Fruit fly (Drosophila melanogaster) whole organism, embryonic: ENCODE measurements around the gene SK.

ENCODE experiments used
- Atf-2 ChIP-seq: fragments of 200-800 bp; sonication (Bioruptor generic); optimal IDR thresholded peaks from 2 replicates; lab custom pipeline; 2016; ENCODE audit warnings: missing biosample characterization, missing genetic modification characterization
- BEAF-32 ChIP-seq: fragments of 200-800 bp; sonication (Bioruptor generic); optimal IDR thresholded peaks from 3 replicates; lab custom pipeline; 2017; ENCODE audit warnings: missing biosample characterization, missing genetic modification characterization, mild to moderate bottlenecking, moderate library complexity, missing genetic modification reagents
- CG10979 ChIP-seq: fragments of 200-800 bp; sonication (Bioruptor generic); optimal IDR thresholded peaks from 2 replicates; lab custom pipeline; 2018; ENCODE audit warnings: missing biosample characterization, mild to moderate bottlenecking, missing genetic modification characterization, moderate library complexity
- CG11560 ChIP-seq: fragments of 200-800 bp; sonication (Bioruptor generic); IDR thresholded peaks from 3 replicates; pipeline ENCODE4 v1.3.6; 2022; ENCODE audit warnings: missing biosample characterization, missing genetic modification characterization
- CG12155 ChIP-seq: fragments of 200-800 bp; sonication (Bioruptor generic); optimal IDR thresholded peaks from 3 replicates; lab custom pipeline; 2016; ENCODE audit warnings: missing biosample characterization, missing genetic modification characterization
- CG13424 ChIP-seq: fragments of 200-800 bp; sonication (Bioruptor generic); optimal IDR thresholded peaks from 2 replicates; lab custom pipeline; 2019; ENCODE audit warnings: missing biosample characterization, mild to moderate bottlenecking, missing genetic modification characterization, moderate library complexity
- CG1529 ChIP-seq: fragments of 200-800 bp; sonication (Bioruptor generic); optimal IDR thresholded peaks from 3 replicates; lab custom pipeline; 2018; ENCODE audit warnings: missing biosample characterization, missing genetic modification characterization
- CG30020 ChIP-seq: fragments of 200-800 bp; optimal IDR thresholded peaks from 2 replicates; lab custom pipeline; 2019; ENCODE audit warnings: missing biosample characterization, mild to moderate bottlenecking, missing genetic modification characterization, moderate library complexity
- CG33213 ChIP-seq: fragments of 200-800 bp; sonication (Bioruptor generic); optimal IDR thresholded peaks from 3 replicates; lab custom pipeline; 2016; ENCODE audit warnings: missing biosample characterization, missing genetic modification characterization
- CG3847 ChIP-seq: fragments of 200-800 bp; sonication (Bioruptor generic); IDR thresholded peaks from 2 replicates; pipeline ENCODE4 v1.3.6; 2022; ENCODE audit warnings: missing biosample characterization, missing genetic modification characterization
- CG3995 ChIP-seq: fragments of 200-800 bp; sonication (Bioruptor generic); optimal IDR thresholded peaks from 3 replicates; lab custom pipeline; 2016; ENCODE audit warnings: missing biosample characterization, missing genetic modification characterization
- CG4282 ChIP-seq: fragments of 200-800 bp; sonication (Bioruptor generic); optimal IDR thresholded peaks from 2 replicates; lab custom pipeline; 2016; ENCODE audit warnings: missing biosample characterization, missing genetic modification characterization
- CG4404 ChIP-seq: fragments of 200-800 bp; sonication (Bioruptor generic); IDR thresholded peaks from 2 replicates; pipeline ENCODE4 v1.3.6; 2022; ENCODE audit warnings: missing biosample characterization, missing genetic modification characterization
- CG9797 ChIP-seq: fragments of 200-800 bp; sonication (Bioruptor generic); optimal IDR thresholded peaks from 3 replicates; lab custom pipeline; 2018; ENCODE audit warnings: missing biosample characterization, mild to moderate bottlenecking, missing genetic modification characterization
- CG9932 ChIP-seq: fragments of 200-800 bp; sonication (Bioruptor generic); IDR thresholded peaks from 2 replicates; pipeline ENCODE4 v1.3.6; 2022; ENCODE audit warnings: missing biosample characterization, missing genetic modification characterization
- Chrac-16 ChIP-seq: fragments of 200-800 bp; sonication (Bioruptor generic); optimal IDR thresholded peaks from 3 replicates; lab custom pipeline; 2016; ENCODE audit warnings: missing biosample characterization, missing genetic modification characterization
- Dad ChIP-seq: fragments of 200-800 bp; sonication (Bioruptor generic); optimal IDR thresholded peaks from 3 replicates; lab custom pipeline; 2016; ENCODE audit warnings: missing biosample characterization, missing genetic modification characterization
- Fer1 ChIP-seq: fragments of 200-800 bp; sonication (Bioruptor generic); optimal IDR thresholded peaks from 2 replicates; lab custom pipeline; 2017; ENCODE audit warnings: missing biosample characterization, mild to moderate bottlenecking, missing genetic modification characterization
- HLH3B ChIP-seq: fragments of 200-800 bp; sonication (Bioruptor generic); IDR thresholded peaks from 2 replicates; pipeline ENCODE4 v1.3.6; 2022; ENCODE audit warnings: missing biosample characterization, missing genetic modification characterization
- HLH54F ChIP-seq: fragments of 200-800 bp; sonication (Bioruptor generic); optimal IDR thresholded peaks from 3 replicates; lab custom pipeline; 2016; ENCODE audit warnings: missing biosample characterization, missing genetic modification characterization
- Lhr ChIP-seq: fragments of 200-800 bp; sonication (Bioruptor generic); optimal IDR thresholded peaks from 3 replicates; lab custom pipeline; 2017; ENCODE audit warnings: mild to moderate bottlenecking, missing biosample characterization, missing genetic modification reagents, missing genetic modification characterization
- Med ChIP-seq: fragments of 200-800 bp; sonication (Bioruptor generic); peaks from one replicate; lab custom pipeline; 2016; ENCODE audit warnings: missing biosample characterization, missing genetic modification characterization, mild to moderate bottlenecking, inconsistent platforms, moderate library complexity
- Mrtf ChIP-seq: fragments of 200-800 bp; sonication (Bioruptor generic); IDR thresholded peaks from 3 replicates; pipeline ENCODE4 v1.3.6; 2022; ENCODE audit warnings: missing biosample characterization, missing genetic modification characterization
- Myb ChIP-seq: fragments of 200-800 bp; sonication (Bioruptor generic); optimal IDR thresholded peaks from 2 replicates; lab custom pipeline; 2016; ENCODE audit warnings: missing biosample characterization, missing genetic modification characterization
- Side ChIP-seq: fragments of 200-800 bp; sonication (Bioruptor generic); optimal IDR thresholded peaks from 2 replicates; lab custom pipeline; 2016; ENCODE audit warnings: missing biosample characterization, missing genetic modification characterization
- amos ChIP-seq: fragments of 200-800 bp; sonication (Bioruptor generic); IDR thresholded peaks from 2 replicates; pipeline ENCODE4 v1.3.6; 2022; ENCODE audit warnings: missing biosample characterization, missing genetic modification characterization; ENCODE audit not compliant: partially characterized antibody
- bcd ChIP-seq: fragments of 200-800 bp; sonication (Bioruptor generic); optimal IDR thresholded peaks from 2 replicates; lab custom pipeline; 2017; ENCODE audit warnings: missing biosample characterization, mild to moderate bottlenecking, missing genetic modification characterization
- bowl ChIP-seq: fragments of 200-800 bp; sonication (Bioruptor generic); IDR thresholded peaks from 2 replicates; pipeline ENCODE4 v1.3.6; 2022; ENCODE audit warnings: missing biosample characterization, missing genetic modification characterization
- caup ChIP-seq: fragments of 200-800 bp; sonication (Bioruptor generic); optimal IDR thresholded peaks from 3 replicates; lab custom pipeline; 2017; ENCODE audit warnings: missing biosample characterization, mild to moderate bottlenecking, missing genetic modification characterization, moderate library complexity; ENCODE audit not compliant: severe bottlenecking
- chinmo ChIP-seq: fragments of 200-800 bp; sonication (Bioruptor generic); IDR thresholded peaks from 4 replicates; pipeline ENCODE4 v1.3.6; 2022; ENCODE audit warnings: missing biosample characterization, missing genetic modification characterization; ENCODE audit not compliant: partially characterized antibody
- crp ChIP-seq, 2 experiments: fragments of 200-800 bp; sonication (Bioruptor generic); optimal IDR thresholded peaks; 2 replicates in 1 of 2; 3 replicates in 1 of 2; lab custom pipeline; 2017; ENCODE audit warnings: missing biosample characterization in 2 of 2, missing genetic modification characterization in 2 of 2, mild to moderate bottlenecking in 1 of 2, moderate library complexity in 1 of 2
- dm ChIP-seq: fragments of 200-800 bp; sonication (Bioruptor generic); optimal IDR thresholded peaks from 3 replicates; lab custom pipeline; 2016; ENCODE audit warnings: missing biosample characterization, missing genetic modification characterization
- ems ChIP-seq: fragments of 200-800 bp; sonication (Bioruptor generic); optimal IDR thresholded peaks from 3 replicates; lab custom pipeline; 2016; ENCODE audit warnings: missing biosample characterization, missing genetic modification characterization
- esg ChIP-seq: fragments of 200-800 bp; sonication (Bioruptor generic); conservative IDR thresholded peaks from 2 replicates; pipeline ENCODE4 v1.3.6; 2022; ENCODE audit warnings: missing biosample characterization, missing genetic modification characterization
- hb ChIP-seq: fragments of 200-800 bp; sonication (Bioruptor generic); IDR thresholded peaks from 3 replicates; pipeline ENCODE4 v1.3.6; 2022; ENCODE audit warnings: missing biosample characterization, missing genetic modification characterization; ENCODE audit not compliant: partially characterized antibody
- luna ChIP-seq: fragments of 200-800 bp; sonication (Bioruptor generic); optimal IDR thresholded peaks from 2 replicates; lab custom pipeline; 2016; ENCODE audit warnings: missing biosample characterization, missing genetic modification characterization
- mam ChIP-seq: fragments of 200-800 bp; sonication (Bioruptor generic); optimal IDR thresholded peaks from 3 replicates; lab custom pipeline; 2016; ENCODE audit warnings: missing biosample characterization, missing genetic modification characterization
- nom ChIP-seq: fragments of 200-800 bp; sonication (Bioruptor generic); optimal IDR thresholded peaks from 2 replicates; lab custom pipeline; 2017; ENCODE audit warnings: missing biosample characterization, missing genetic modification characterization, mild to moderate bottlenecking, moderate library complexity, missing genetic modification reagents
- otp ChIP-seq: fragments of 200-800 bp; sonication (Bioruptor generic); IDR thresholded peaks from 3 replicates; pipeline ENCODE4, ENCODE4 v1.3.6; 2022; ENCODE audit warnings: missing biosample characterization, missing genetic modification characterization
- pho ChIP-seq: fragments of 200-800 bp; sonication (Bioruptor generic); optimal IDR thresholded peaks from 2 replicates; lab custom pipeline; 2016; ENCODE audit warnings: missing biosample characterization, missing genetic modification characterization
- shn ChIP-seq: fragments of 200-800 bp; sonication (Bioruptor generic); optimal IDR thresholded peaks from 3 replicates; lab custom pipeline; 2016; ENCODE audit warnings: missing biosample characterization, missing genetic modification characterization
- slp2 ChIP-seq: fragments of 200-800 bp; sonication (Bioruptor generic); optimal IDR thresholded peaks from 2 replicates; lab custom pipeline; 2016; ENCODE audit warnings: missing biosample characterization, missing genetic modification characterization
- sna ChIP-seq: fragments of 200-800 bp; sonication (Bioruptor generic); IDR thresholded peaks from 2 replicates; pipeline ENCODE4 v1.3.6; 2022; ENCODE audit warnings: missing biosample characterization, missing genetic modification characterization; ENCODE audit not compliant: partially characterized antibody
- sob ChIP-seq: fragments of 200-800 bp; sonication (Bioruptor generic); IDR thresholded peaks from 2 replicates; pipeline ENCODE4 v1.3.6; 2022; ENCODE audit warnings: missing biosample characterization, missing genetic modification characterization
- ssp ChIP-seq: fragments of 200-800 bp; sonication (Bioruptor generic); IDR thresholded peaks from 2 replicates; pipeline ENCODE4 v1.3.6; 2022; ENCODE audit warnings: missing biosample characterization, missing genetic modification characterization
- stwl ChIP-seq: fragments of 200-800 bp; sonication (Bioruptor generic); optimal IDR thresholded peaks from 3 replicates; lab custom pipeline; 2018; ENCODE audit warnings: missing biosample characterization, mild to moderate bottlenecking, missing genetic modification characterization, moderate library complexity
- trem ChIP-seq: fragments of 200-800 bp; optimal IDR thresholded peaks from 3 replicates; lab custom pipeline; 2019; ENCODE audit warnings: missing biosample characterization, mild to moderate bottlenecking, missing genetic modification characterization, moderate library complexity
- unc-4 ChIP-seq: fragments of 200-800 bp; sonication (Bioruptor generic); IDR thresholded peaks from 2 replicates; pipeline ENCODE4 v1.3.6; 2022; ENCODE audit warnings: missing biosample characterization, missing genetic modification characterization; ENCODE audit not compliant: partially characterized antibody
- z ChIP-seq: fragments of 200-800 bp; sonication (Bioruptor generic); IDR thresholded peaks from 3 replicates; pipeline ENCODE4 v1.3.6; 2022; ENCODE audit warnings: missing biosample characterization, missing genetic modification characterization
- zen ChIP-seq: fragments of 200-800 bp; sonication (Bioruptor generic); optimal IDR thresholded peaks from 3 replicates; lab custom pipeline; 2018; ENCODE audit warnings: missing biosample characterization, mild to moderate bottlenecking, missing genetic modification characterization, moderate library complexity
- zfh1 ChIP-seq: fragments of 200-800 bp; sonication (Bioruptor generic); IDR thresholded peaks from 3 replicates; pipeline ENCODE4 v1.3.6; 2022; ENCODE audit warnings: missing biosample characterization, missing genetic modification characterization

The SK gene

dm6 chrX:5308963-5309362 lies 31.1 kb upstream of the SK start, which contains the start of the genes Cdk7 and snf:
Cdk7 (minus strand) TSS chrX:5308983.
snf (plus strand) TSS chrX:5309242.
- TF ChIP-seq ems: peak; percentile 22
- TF ChIP-seq CG4282 (GFP tag; lab: Kevin White, UChicago): peak; percentile 8
- TF ChIP-seq Dad (GFP tag; lab: Kevin White, UChicago): peak; percentile 14
- peak; percentile 47 for TF ChIP-seq HLH54F (GFP tag; lab: Kevin White, UChicago)
- TF ChIP-seq slp2 (GFP tag; lab: Kevin White, UChicago): peak; percentile 11
- peak in 1 of 2 experiments; percentile 5 for TF ChIP-seq crp (GFP tag; optimal IDR thresholded peaks at IDR 0.05; lab: Kevin White, UChicago)
- peak; percentile 26 for TF ChIP-seq CG13424 (tag; lab: Kevin White, UChicago)
- 0 out of 2 replicates have a peak, but pooled peaks have one; percentile 15 for TF ChIP-seq HLH3B (GFP tag; lab: Robert Waterston, UW)
- TF ChIP-seq stwl (tag; lab: Kevin White, UChicago): peak; percentile 80
- peak; percentile 20 for TF ChIP-seq bcd
- TF ChIP-seq CG3995 (GFP tag; lab: Kevin White, UChicago): peak; percentile 27
- peak; percentile 40 for TF ChIP-seq zen (tag; lab: Kevin White, UChicago)
- TF ChIP-seq CG11560 (tag; lab: Robert Waterston, UW): no peak
- TF ChIP-seq Mrtf (GFP tag; lab: Robert Waterston, UW): no peak
- TF ChIP-seq caup (GFP tag; lab: Kevin White, UChicago): peak; percentile 6
- no peak for TF ChIP-seq CG1529 (GFP tag; lab: Kevin White, UChicago)
- no peak for TF ChIP-seq esg
- TF ChIP-seq CG9797 (GFP tag; lab: Kevin White, UChicago): peak; percentile 86
- TF ChIP-seq CG9932 (GFP tag; lab: Robert Waterston, UW): peak; percentile 56
- TF ChIP-seq CG33213: peak; percentile 60
- peak; percentile 49 for TF ChIP-seq pho
- TF ChIP-seq Myb (GFP tag; lab: Kevin White, UChicago): peak; percentile 70
- peak; percentile 2 for TF ChIP-seq Atf-2 (GFP tag; lab: Kevin White, UChicago)
- TF ChIP-seq otp (GFP tag; lab: Robert Waterston, UW): no peak
- TF ChIP-seq dm (GFP tag; lab: Kevin White, UChicago): peak; percentile 58
- peak; percentile 52; the same call in 1 of the 2 replicates for TF ChIP-seq ssp (GFP tag; lab: Robert Waterston, UW)
- TF ChIP-seq CG4404 (GFP tag; lab: Robert Waterston, UW): peak; percentile 36; the same call in 1 of the 2 replicates
- TF ChIP-seq CG30020 (tag; lab: Kevin White, UChicago): peak; percentile 57
- TF ChIP-seq zfh1 (GFP tag; lab: Robert Waterston, UW): peak; percentile 65; the same call in 2 of the 3 replicates
- peak; percentile 53 for TF ChIP-seq Side
- no peak for TF ChIP-seq Fer1 (GFP tag; lab: Kevin White, UChicago)
- TF ChIP-seq BEAF-32 (GFP tag; lab: Kevin White, UChicago): peak; percentile 88
- peak; percentile 70 for TF ChIP-seq mam (GFP tag; lab: Kevin White, UChicago)
- TF ChIP-seq hb (GFP tag; lab: Robert Waterston, UW): peak; percentile 92
- peak; percentile 78 for TF ChIP-seq amos (GFP tag; lab: Robert Waterston, UW)
- 0 out of 4 replicates have a peak, but pooled peaks have one; percentile 56 for TF ChIP-seq chinmo (GFP tag; lab: Robert Waterston, UW)
- TF ChIP-seq sna (GFP tag; lab: Robert Waterston, UW): peak; percentile 80
- no peak for TF ChIP-seq z
- peak; percentile 26 for TF ChIP-seq luna (GFP tag; lab: Kevin White, UChicago)
- peak; percentile 22 for TF ChIP-seq CG12155 (GFP tag; lab: Kevin White, UChicago)
- TF ChIP-seq nom (GFP tag; lab: Kevin White, UChicago): no peak
- TF ChIP-seq CG3847 (GFP tag; lab: Robert Waterston, UW): peak; percentile 53
- peak; percentile 40 for TF ChIP-seq Chrac-16
- TF ChIP-seq Lhr (GFP tag; lab: Kevin White, UChicago): peak; percentile 24
- peak; percentile 45 for TF ChIP-seq sob (GFP tag; lab: Robert Waterston, UW)
- peak; percentile 25 for TF ChIP-seq CG10979 (tag; lab: Kevin White, UChicago)
- TF ChIP-seq trem: peak; percentile 74
- peak; percentile 84 for TF ChIP-seq unc-4 (GFP tag; lab: Robert Waterston, UW)
- peak; percentile 43 for TF ChIP-seq shn (GFP tag; lab: Kevin White, UChicago)
- peak; percentile 93 for TF ChIP-seq Med (GFP tag; lab: Kevin White, UChicago)
- no peak for TF ChIP-seq bowl
